Worm (Caenorhabditis elegans) whole organism, dauer: ENCODE data around the gene mcu-1.

Source experiments
- unc-62 ChIP-seq: sonication (generic microtip); optimal IDR thresholded peaks from 2 replicates; lab custom pipeline; 2017; ENCODE audit warnings: missing biosample characterization, missing genetic modification reagents, missing genetic modification characterization

mcu-1 gene

ce11 chrIV:5939122-5939521 is at the start of gene mcu-1:
mcu-1 (minus strand) TSS chrIV:5939230.
- TF ChIP-seq unc-62 (GFP tag; lab: Kevin White, UChicago): no peak

- no peak for TF ChIP-seq unc-62 (GFP tag; lab: Kevin White, UChicago)
These were observed 47.8 kb upstream of the mcu-1 start for ce11 chrIV:5986829-5987228.

ce11 chrIV:5985823-5986222 is 46.8 kb upstream of the mcu-1 start:
- no peak for TF ChIP-seq unc-62 (GFP tag; lab: Kevin White, UChicago)

- no peak for TF ChIP-seq unc-62 (GFP tag; lab: Kevin White, UChicago)
These were observed 46.4 kb upstream of the mcu-1 start for ce11 chrIV:5985422-5985821.

- no peak for TF ChIP-seq unc-62 (GFP tag; lab: Kevin White, UChicago)
These were observed 44.2 kb upstream of the mcu-1 start for ce11 chrIV:5983191-5983590.

ce11 chrIV:5979818-5980217 is 40.8 kb upstream of the mcu-1 start:
- no peak for TF ChIP-seq unc-62 (GFP tag; lab: Kevin White, UChicago)

ce11 chrIV:5977276-5977675 is 38.2 kb upstream of the mcu-1 start:
- no peak for TF ChIP-seq unc-62 (GFP tag; lab: Kevin White, UChicago)

- no peak for TF ChIP-seq unc-62 (GFP tag; lab: Kevin White, UChicago)
These were observed 36.2 kb upstream of the mcu-1 start, which contains the start of gene unc-44 for ce11 chrIV:5975202-5975601. unc-44 (plus strand) TSS chrIV:5975557.

ce11 chrIV:5973947-5974495 is 35.0 kb upstream of the mcu-1 start:
- TF ChIP-seq unc-62 (GFP tag; lab: Kevin White, UChicago): no peak

ce11 chrIV:5970526-5970925 is 31.5 kb upstream of the mcu-1 start:
- TF ChIP-seq unc-62 (GFP tag; lab: Kevin White, UChicago): no peak

ce11 chrIV:5967035-5967499 is 28.0 kb upstream of the mcu-1 start:
- no peak for TF ChIP-seq unc-62 (GFP tag; lab: Kevin White, UChicago)

ce11 chrIV:5964286-5964685 is 25.3 kb upstream of the mcu-1 start:
- TF ChIP-seq unc-62 (GFP tag; lab: Kevin White, UChicago): no peak

ce11 chrIV:5962219-5962945 is 23.4 kb upstream of the mcu-1 start, which contains the start of gene K02B2.6:
K02B2.6 (minus strand) TSS chrIV:5962269.
- TF ChIP-seq unc-62 (GFP tag; lab: Kevin White, UChicago): no peak

- TF ChIP-seq unc-62 (GFP tag; lab: Kevin White, UChicago): no peak
These were observed 20.9 kb upstream of the mcu-1 start for ce11 chrIV:5959951-5960350.

- no peak for TF ChIP-seq unc-62 (GFP tag; lab: Kevin White, UChicago)
These were observed 15.7 kb upstream of the mcu-1 start for ce11 chrIV:5954743-5955142.

- TF ChIP-seq unc-62 (GFP tag; lab: Kevin White, UChicago): no peak
These were observed 13.9 kb upstream of the mcu-1 start for ce11 chrIV:5952966-5953365.

ce11 chrIV:5949964-5950363 is 10.9 kb upstream of the mcu-1 start:
- TF ChIP-seq unc-62 (GFP tag; lab: Kevin White, UChicago): no peak
